5 fruit fly cellular contexts compared by ENCODE assay signal in genomic region chr3L:15924811-15925437, dm6.
TF ChIP-seq lines count a peak whose summit lies in the region.

TSS of gene sff (minus strand) at chr3L:15924861.

- peak; percentile 56 for TF ChIP-seq CTCF in whole organism, embryonic (GFP tag; optimal IDR thresholded peaks at IDR 0.05; lab: Kevin White, UChicago)

TF ChIP-seq in whole organism, adult, 20 proteins besides CTCF, POLR2A, EP300 and RAD21 (continues in another document):
- no peak for TF ChIP-seq Mnt (GFP tag; optimal IDR thresholded peaks at IDR 0.05; lab: Kevin White, UChicago)
- peak; percentile 61 for TF ChIP-seq CG14711 (tag; optimal IDR thresholded peaks at IDR 0.05; lab: Kevin White, UChicago)
- TF ChIP-seq CG1620 (GFP tag; optimal IDR thresholded peaks at IDR 0.05; lab: Kevin White, UChicago): no peak
- TF ChIP-seq Clk (GFP tag; optimal IDR thresholded peaks at IDR 0.05; lab: Kevin White, UChicago): peak; percentile 64
- peak; percentile 75 for TF ChIP-seq bab1 (GFP tag; optimal IDR thresholded peaks at IDR 0.05; lab: Kevin White, UChicago)
- peak; percentile 39 for TF ChIP-seq pad (GFP tag; optimal IDR thresholded peaks at IDR 0.05; lab: Kevin White, UChicago)
- TF ChIP-seq CG33017 (tag; optimal IDR thresholded peaks at IDR 0.05; lab: Kevin White, UChicago): peak; percentile 64
- peak; percentile 60 for TF ChIP-seq CG11617 (GFP tag; optimal IDR thresholded peaks at IDR 0.05; lab: Kevin White, UChicago)
- peak; percentile 39 for TF ChIP-seq Crg-1 (GFP tag; optimal IDR thresholded peaks at IDR 0.05; lab: Kevin White, UChicago)
- peak; percentile 66 for TF ChIP-seq CG12768 (GFP tag; optimal IDR thresholded peaks at IDR 0.05; lab: Kevin White, UChicago)
- peak; percentile 54 for TF ChIP-seq kay (GFP tag; lab: Kevin White, UChicago; ENCODE audit: borderline replicate concordance)
- TF ChIP-seq tj (GFP tag; optimal IDR thresholded peaks at IDR 0.05; lab: Kevin White, UChicago): no peak
- peak; percentile 24 for TF ChIP-seq ovo (GFP tag; optimal IDR thresholded peaks at IDR 0.05; lab: Kevin White, UChicago)
- peak; percentile 61 for TF ChIP-seq toe (GFP tag; optimal IDR thresholded peaks at IDR 0.05; lab: Kevin White, UChicago)
- peak; percentile 69 for TF ChIP-seq CG7101 (tag; optimal IDR thresholded peaks at IDR 0.05; lab: Kevin White, UChicago)
- TF ChIP-seq cnc (optimal IDR thresholded peaks at IDR 0.05; lab: Kevin White, UChicago): no peak
- TF ChIP-seq Hr96 (GFP tag; optimal IDR thresholded peaks at IDR 0.05; lab: Kevin White, UChicago): peak; percentile 42
- TF ChIP-seq cic (GFP tag; optimal IDR thresholded peaks at IDR 0.05; lab: Kevin White, UChicago): no peak

TF ChIP-seq in whole organism, embryonic, 481 proteins besides CTCF, POLR2A, EP300 and RAD21 (continues in another document):
- TF ChIP-seq CG11398 (GFP tag; optimal IDR thresholded peaks at IDR 0.05; lab: Kevin White, UChicago): peak; percentile 58
- peak; percentile 66 for TF ChIP-seq Nf-YB (GFP tag; optimal IDR thresholded peaks at IDR 0.05; lab: Kevin White, UChicago)
- peak; percentile 78 for TF ChIP-seq Dp (GFP tag; optimal IDR thresholded peaks at IDR 0.05; lab: Kevin White, UChicago)
- TF ChIP-seq trem (tag; optimal IDR thresholded peaks at IDR 0.05; lab: Kevin White, UChicago): peak; percentile 87
- TF ChIP-seq oc (tag; optimal IDR thresholded peaks at IDR 0.05; lab: Kevin White, UChicago): peak; percentile 82
- peak; percentile 65; the same call in 1 of the 3 replicates for TF ChIP-seq C15 (GFP tag; IDR thresholded peaks at IDR 0.05; lab: Robert Waterston, UW)
- TF ChIP-seq CG31441 (GFP tag; IDR thresholded peaks at IDR 0.05; lab: Robert Waterston, UW): peak; percentile 92
- TF ChIP-seq tio (GFP tag; optimal IDR thresholded peaks at IDR 0.05; lab: Kevin White, UChicago): peak; percentile 90
- peak; percentile 58 for TF ChIP-seq jumu (GFP tag; optimal IDR thresholded peaks at IDR 0.05; lab: Kevin White, UChicago)
- no peak for TF ChIP-seq chinmo (GFP tag; IDR thresholded peaks at IDR 0.05; lab: Robert Waterston, UW; ENCODE audit: partially characterized antibody)
- TF ChIP-seq CG3838 (GFP tag; optimal IDR thresholded peaks at IDR 0.05; lab: Kevin White, UChicago): peak; percentile 13
- TF ChIP-seq CG13624 (GFP tag; optimal IDR thresholded peaks at IDR 0.05; lab: Kevin White, UChicago): peak; percentile 61
- TF ChIP-seq CG14050 (GFP tag; IDR thresholded peaks at IDR 0.05; lab: Robert Waterston, UW): peak; percentile 84
- TF ChIP-seq hth (optimal IDR thresholded peaks at IDR 0.05; lab: Kevin White, UChicago): no peak
- no peak for TF ChIP-seq HLH4C (GFP tag; IDR thresholded peaks at IDR 0.05; lab: Robert Waterston, UW; ENCODE audit: partially characterized antibody)
- peak; percentile 87 for TF ChIP-seq CG11504 (tag; optimal IDR thresholded peaks at IDR 0.05; lab: Kevin White, UChicago)
- peak; percentile 65 for TF ChIP-seq dimm (GFP tag; IDR thresholded peaks at IDR 0.05; lab: Robert Waterston, UW)

TF ChIP-seq in whole organism, prepupa, 60 proteins besides CTCF, POLR2A, EP300 and RAD21 (continues in another document):
- TF ChIP-seq net (GFP tag; optimal IDR thresholded peaks at IDR 0.05; lab: Kevin White, UChicago) (peak; percentile 57), CG6163 (GFP tag; IDR thresholded peaks at IDR 0.05; lab: Robert Waterston, UW) (peak; percentile 68), Eip93F (GFP tag; optimal IDR thresholded peaks at IDR 0.05; lab: Kevin White, UChicago) (no peak), CG1621 (tag; optimal IDR thresholded peaks at IDR 0.05; lab: Kevin White, UChicago) (peak; percentile 23), Eip75B (GFP tag; optimal IDR thresholded peaks at IDR 0.05; lab: Kevin White, UChicago) (no peak), cyc (GFP tag; optimal IDR thresholded peaks at IDR 0.05; lab: Kevin White, UChicago) (no peak), salr (GFP tag; optimal IDR thresholded peaks at IDR 0.05; lab: Kevin White, UChicago) (peak; percentile 35 to 45), CG8632 (GFP tag; optimal IDR thresholded peaks at IDR 0.05; lab: Kevin White, UChicago) (peak; percentile 22), Eip78C (GFP tag; lab: Kevin White, UChicago) (peak; percentile 86), topi (GFP tag; optimal IDR thresholded peaks at IDR 0.05; lab: Kevin White, UChicago) (no peak), CG11902 (GFP tag; optimal IDR thresholded peaks at IDR 0.05; lab: Kevin White, UChicago) (no peak), Sox15 (GFP tag; optimal IDR thresholded peaks at IDR 0.05; lab: Kevin White, UChicago) (no peak), Ets21C (GFP tag; optimal IDR thresholded peaks at IDR 0.05; lab: Kevin White, UChicago) (no peak), vri (GFP tag; optimal IDR thresholded peaks at IDR 0.05; lab: Kevin White, UChicago) (no peak), CG16779 (tag; optimal IDR thresholded peaks at IDR 0.05; lab: Kevin White, UChicago) (peak; percentile 50), lz (GFP tag; optimal IDR thresholded peaks at IDR 0.05; lab: Kevin White, UChicago) (peak; percentile 2), spab (GFP tag; optimal IDR thresholded peaks at IDR 0.05; lab: Kevin White, UChicago) (peak; percentile 19), svp (GFP tag; lab: Kevin White, UChicago) (no peak), achi (GFP tag; optimal IDR thresholded peaks at IDR 0.05; lab: Kevin White, UChicago) (peak; percentile 59), CG31627 (GFP tag; optimal IDR thresholded peaks at IDR 0.05; lab: Kevin White, UChicago) (peak; percentile 18), Sox14 (GFP tag; optimal IDR thresholded peaks at IDR 0.05; lab: Kevin White, UChicago) (peak; percentile 1)

TF ChIP-seq in whole organism, pupa, 21 proteins besides CTCF, POLR2A, EP300 and RAD21:
- peak; percentile 85 for TF ChIP-seq CG4496 (GFP tag; IDR thresholded peaks at IDR 0.05; lab: Robert Waterston, UW)
- TF ChIP-seq CG14655 (GFP tag; optimal IDR thresholded peaks at IDR 0.05; lab: Kevin White, UChicago): peak; percentile 72
- TF ChIP-seq CG8301 (tag; optimal IDR thresholded peaks at IDR 0.05; lab: Kevin White, UChicago): peak; percentile 57
- no peak for TF ChIP-seq CG10348 (GFP tag; IDR thresholded peaks at IDR 0.05; lab: Robert Waterston, UW)
- peak; percentile 45; the same call in 1 of the 2 replicates for TF ChIP-seq rn (GFP tag; IDR thresholded peaks at IDR 0.05; lab: Robert Waterston, UW)
- no peak for TF ChIP-seq CG13204 (GFP tag; optimal IDR thresholded peaks at IDR 0.05; lab: Kevin White, UChicago)
- peak; percentile 46; the same call in 1 of the 2 replicates for TF ChIP-seq CG12605 (GFP tag; IDR thresholded peaks at IDR 0.05; lab: Robert Waterston, UW)
- TF ChIP-seq EcR (GFP tag; optimal IDR thresholded peaks at IDR 0.05; lab: Kevin White, UChicago): no peak
- peak; percentile 6 for TF ChIP-seq gl (tag; optimal IDR thresholded peaks at IDR 0.05; lab: Kevin White, UChicago)
- TF ChIP-seq CG32121 (GFP tag; IDR thresholded peaks at IDR 0.05; lab: Robert Waterston, UW): peak; percentile 68
- peak; percentile 16 for TF ChIP-seq CG34367 (tag; optimal IDR thresholded peaks at IDR 0.05; lab: Kevin White, UChicago)
- peak; percentile 29 for TF ChIP-seq CG9948 (tag; optimal IDR thresholded peaks at IDR 0.05; lab: Kevin White, UChicago)
- TF ChIP-seq CG17806 (tag; optimal IDR thresholded peaks at IDR 0.05; lab: Kevin White, UChicago): peak; percentile 37
- peak; percentile 77; the same call in 2 of the 3 replicates for TF ChIP-seq fd96Ca (GFP tag; IDR thresholded peaks at IDR 0.05; lab: Robert Waterston, UW)
- TF ChIP-seq Pif1A (GFP tag; optimal IDR thresholded peaks at IDR 0.05; lab: Kevin White, UChicago): peak; percentile 65
- peak; percentile 55 for TF ChIP-seq CG15710 (tag; optimal IDR thresholded peaks at IDR 0.05; lab: Kevin White, UChicago)
- peak; percentile 48 for TF ChIP-seq CG8159 (tag; optimal IDR thresholded peaks at IDR 0.05; lab: Kevin White, UChicago)
- peak; percentile 69 for TF ChIP-seq Ets98B (GFP tag; IDR thresholded peaks at IDR 0.05; lab: Robert Waterston, UW)
- peak; percentile 4 for TF ChIP-seq Snoo (tag; optimal IDR thresholded peaks at IDR 0.05; lab: Kevin White, UChicago)
- peak; percentile 10 for TF ChIP-seq Pif1B (GFP tag; optimal IDR thresholded peaks at IDR 0.05; lab: Kevin White, UChicago)
- TF ChIP-seq D1 (tag; optimal IDR thresholded peaks at IDR 0.05; lab: Kevin White, UChicago): no peak

TF ChIP-seq in whole organism, wandering third instar larva, 38 proteins besides CTCF, POLR2A, EP300 and RAD21 (continues in another document):
- TF ChIP-seq usp (GFP tag; optimal IDR thresholded peaks at IDR 0.05; lab: Kevin White, UChicago) (no peak), tai (GFP tag; optimal IDR thresholded peaks at IDR 0.05; lab: Kevin White, UChicago) (no peak), HLH106 (tag; optimal IDR thresholded peaks at IDR 0.05; lab: Kevin White, UChicago) (peak; percentile 39), dmrt93B (GFP tag; optimal IDR thresholded peaks at IDR 0.05; lab: Kevin White, UChicago) (no peak), GATAd (GFP tag; optimal IDR thresholded peaks at IDR 0.05; lab: Kevin White, UChicago) (no peak), CG32264 (GFP tag; optimal IDR thresholded peaks at IDR 0.05; lab: Kevin White, UChicago) (no peak), Hnf4 (GFP tag; optimal IDR thresholded peaks at IDR 0.05; lab: Kevin White, UChicago) (no peak), psq (GFP tag; optimal IDR thresholded peaks at IDR 0.05; lab: Kevin White, UChicago) (no peak), fru (GFP tag; optimal IDR thresholded peaks at IDR 0.05; lab: Kevin White, UChicago) (peak; percentile 11), lola (GFP tag; optimal IDR thresholded peaks at IDR 0.05; lab: Kevin White, UChicago) (no peak), OdsH (GFP tag; optimal IDR thresholded peaks at IDR 0.05; lab: Kevin White, UChicago) (no peak), h (GFP tag; optimal IDR thresholded peaks at IDR 0.05; lab: Kevin White, UChicago) (no peak), foxo (GFP tag; optimal IDR thresholded peaks at IDR 0.05; lab: Kevin White, UChicago) (peak in 1 of 2 experiments; percentile 24), Dif (GFP tag; optimal IDR thresholded peaks at IDR 0.05; lab: Kevin White, UChicago; ENCODE audit: partially characterized antibody) (peak; percentile 37), rgr (GFP tag; optimal IDR thresholded peaks at IDR 0.05; lab: Kevin White, UChicago) (no peak), CG9705 (GFP tag; optimal IDR thresholded peaks at IDR 0.05; lab: Kevin White, UChicago) (no peak), Sp1 (GFP tag; optimal IDR thresholded peaks at IDR 0.05; lab: Kevin White, UChicago) (no peak), sage (GFP tag; optimal IDR thresholded peaks at IDR 0.05; lab: Kevin White, UChicago) (no peak), dl (GFP tag; optimal IDR thresholded peaks at IDR 0.05; lab: Kevin White, UChicago; ENCODE audit: insufficient read depth in 1 of 2, partially characterized antibody in 2 of 2) (no peak), brk (GFP tag; optimal IDR thresholded peaks at IDR 0.05; lab: Kevin White, UChicago) (no peak), Vsx2 (GFP tag; optimal IDR thresholded peaks at IDR 0.05; lab: Kevin White, UChicago; ENCODE audit: partially characterized antibody) (no peak), Abd-B (GFP tag; optimal IDR thresholded peaks at IDR 0.05; lab: Kevin White, UChicago) (no peak), N (GFP tag; optimal IDR thresholded peaks at IDR 0.05; lab: Kevin White, UChicago) (no peak), Rel (GFP tag; optimal IDR thresholded peaks at IDR 0.05; lab: Kevin White, UChicago) (no peak), Rel (tag; optimal IDR thresholded peaks at IDR 0.05; lab: Kevin White, UChicago) (no peak)
